Worm (Caenorhabditis elegans) whole organism, young adult: ENCODE measurements around the gene D2096.5.

ENCODE experiments used
- B0035.1 ChIP-seq: sonication (generic microtip); optimal IDR thresholded peaks from 2 replicates; lab custom pipeline; 2016; ENCODE audit warnings: missing genetic modification characterization, mild to moderate bottlenecking, missing compliant biosample characterization, missing genotype, missing genetic modification reagents
- K11D2.4 ChIP-seq: fragments of 200-800 bp; sonication (Bioruptor generic); IDR thresholded peaks from 2 replicates; pipeline ENCODE4 v1.3.6; 2022; ENCODE audit warnings: missing genetic modification reagents, missing genetic modification characterization, missing compliant biosample characterization
- ama-1 ChIP-seq, 3 experiments: fragments of 150-350 bp in 1 of 3; sonication (generic microtip) in 2 of 3; optimal IDR thresholded peaks; 2 replicates each; lab custom pipeline; 2014 to 2018; ENCODE audit warnings: missing biosample characterization in 2 of 3, missing genetic modification characterization in 2 of 3, missing genetic modification reagents in 2 of 3
- ceh-40 ChIP-seq: fragments of 200-800 bp; sonication (Bioruptor generic); IDR thresholded peaks from 2 replicates; pipeline ENCODE4 v1.3.6; 2022; ENCODE audit warnings: missing genetic modification characterization, missing compliant biosample characterization
- ceh-91 ChIP-seq: fragments of 200-800 bp; sonication (Bioruptor generic); IDR thresholded peaks from 2 replicates; pipeline ENCODE4 v1.3.6; 2022; ENCODE audit warnings: missing genetic modification reagents, missing genetic modification characterization, missing compliant biosample characterization
- die-1 ChIP-seq: sonication (generic microtip); optimal IDR thresholded peaks from 2 replicates; lab custom pipeline; 2016; ENCODE audit warnings: missing genotype, mild to moderate bottlenecking, missing genetic modification characterization, missing compliant biosample characterization
- dpff-1 ChIP-seq: sonication (generic microtip); optimal IDR thresholded peaks from 2 replicates; lab custom pipeline; 2017; ENCODE audit warnings: mild to moderate bottlenecking, missing genetic modification characterization, missing compliant biosample characterization
- hmg-1.2 ChIP-seq: fragments of 200-800 bp; sonication (Bioruptor generic); IDR thresholded peaks from 2 replicates; pipeline ENCODE4 v1.3.6; 2022; ENCODE audit warnings: missing genetic modification reagents, missing genetic modification characterization, missing compliant biosample characterization
- lin-26 ChIP-seq: fragments of 200-800 bp; sonication (Bioruptor generic); IDR thresholded peaks from 2 replicates; pipeline ENCODE4 v1.3.6; 2022; ENCODE audit warnings: missing genetic modification reagents, missing genetic modification characterization, missing compliant biosample characterization
- lin-35 ChIP-seq, 3 experiments: fragments of 150-350 bp in 2 of 3; sonication (generic microtip) in 1 of 3; optimal IDR thresholded peaks; 2 replicates each; lab custom pipeline; 2014 to 2018; ENCODE audit warnings: missing biosample characterization in 3 of 3, missing genetic modification characterization in 3 of 3, missing genetic modification reagents in 3 of 3
- madf-10 ChIP-seq: sonication (generic microtip); optimal IDR thresholded peaks from 2 replicates; lab custom pipeline; 2016; ENCODE audit warnings: mild to moderate bottlenecking, missing genetic modification characterization, missing compliant biosample characterization
- madf-8 ChIP-seq: fragments of 200-800 bp; sonication (Bioruptor generic); conservative IDR thresholded peaks from 2 replicates; pipeline ENCODE4 v1.3.6; 2022; ENCODE audit warnings: missing genetic modification reagents, missing genetic modification characterization, missing compliant biosample characterization
- tbx-9 ChIP-seq: sonication (generic microtip); optimal IDR thresholded peaks from 2 replicates; lab custom pipeline; 2016; ENCODE audit warnings: borderline replicate concordance, missing genetic modification characterization, inconsistent platforms, missing compliant biosample characterization

ce11 chrIV:8333034-8333433 lies 26.5 kb downstream of the D2096.5 start:
- TF ChIP-seq tbx-9 (tag; lab: Kevin White, UChicago) = no peak
- TF ChIP-seq ceh-40 (GFP tag; lab: Robert Waterston, UW) = no peak
- TF ChIP-seq madf-8 (GFP tag; lab: Robert Waterston, UW) = no peak
- no peak for TF ChIP-seq madf-10 (tag; lab: Kevin White, UChicago)
- no peak for TF ChIP-seq lin-26 (GFP tag; lab: Robert Waterston, UW)
- TF ChIP-seq hmg-1.2 (GFP tag; lab: Robert Waterston, UW) = no peak
- TF ChIP-seq ama-1 (optimal IDR thresholded peaks at IDR 0.05; lab: Kevin White, UChicago) = no peak
- TF ChIP-seq ama-1 (GFP tag; optimal IDR thresholded peaks at IDR 0.05; lab: Kevin White, UChicago) = no peak
- no peak for TF ChIP-seq B0035.1 (tag; lab: Kevin White, UChicago)
- TF ChIP-seq die-1 (tag; lab: Kevin White, UChicago) = no peak
- no peak for TF ChIP-seq dpff-1 (tag; lab: Kevin White, UChicago)
- TF ChIP-seq K11D2.4 (GFP tag; lab: Robert Waterston, UW) = no peak
- TF ChIP-seq lin-35 (GFP tag; optimal IDR thresholded peaks at IDR 0.05; lab: Kevin White, UChicago) = no peak
- no peak for TF ChIP-seq ceh-91
